Worm (Caenorhabditis elegans) whole organism, L4 larva: Measurements from ENCODE around the gene Y75B8A.19.

ENCODE experiments used
- F26F4.8 ChIP-seq: fragments of 200-800 bp; sonication (Bioruptor generic); conservative IDR thresholded peaks from 2 replicates; pipeline ENCODE4 v1.3.6; 2022; ENCODE audit warnings: missing genetic modification characterization, missing compliant biosample characterization
- F37D6.2 ChIP-seq: sonication (generic microtip); optimal IDR thresholded peaks from 2 replicates; lab custom pipeline; 2016; ENCODE audit warnings: mild to moderate bottlenecking, missing genetic modification characterization, missing compliant biosample characterization
- T26A8.4 ChIP-seq: fragments of 200-800 bp; sonication (Bioruptor generic); IDR thresholded peaks from 2 replicates; pipeline ENCODE4 v1.3.6; 2022; ENCODE audit warnings: missing genetic modification characterization, missing compliant biosample characterization
- Y5F2A.4 ChIP-seq: fragments of 200-800 bp; sonication (Bioruptor generic); optimal IDR thresholded peaks from 2 replicates; lab custom pipeline; 2018; ENCODE audit warnings: mild to moderate bottlenecking, missing genetic modification characterization, missing compliant biosample characterization
- Y75B8A.6 ChIP-seq: fragments of 200-800 bp; sonication (Bioruptor generic); IDR thresholded peaks from 2 replicates; pipeline ENCODE4 v1.3.6; 2022; ENCODE audit warnings: missing genetic modification reagents, missing genetic modification characterization, missing compliant biosample characterization
- aha-1 ChIP-seq: fragments of 150-350 bp; peaks from one replicate; lab custom pipeline; 2014; ENCODE audit warnings: missing biosample characterization, missing genetic modification characterization
- aly-2 ChIP-seq: sonication (generic microtip); optimal IDR thresholded peaks from 2 replicates; lab custom pipeline; 2018; ENCODE audit warnings: missing biosample characterization, missing genetic modification characterization
- arid-1 ChIP-seq: fragments of 200-800 bp; sonication (Bioruptor generic); conservative IDR thresholded peaks from 2 replicates; pipeline ENCODE4 v1.3.6; 2022; ENCODE audit warnings: missing genetic modification reagents, missing genetic modification characterization, missing compliant biosample characterization
- ceh-62 ChIP-seq: sonication (generic microtip); optimal IDR thresholded peaks from 2 replicates; lab custom pipeline; 2017; ENCODE audit warnings: missing biosample characterization, missing genetic modification characterization
- ces-1 ChIP-seq: fragments of 150-350 bp; sonication (generic microtip); optimal IDR thresholded peaks from 4 replicates; lab custom pipeline; 2014; ENCODE audit warnings: missing biosample characterization, missing genetic modification reagents, missing genetic modification characterization
- daf-16 ChIP-seq, 3 experiments: sonication (generic microtip); optimal IDR thresholded peaks; 2 replicates each; lab custom pipeline; 2016 to 2017; ENCODE audit warnings: missing genetic modification characterization in 3 of 3, missing genetic modification reagents in 3 of 3, mild to moderate bottlenecking in 2 of 3, missing compliant biosample characterization in 2 of 3, missing biosample characterization in 1 of 3, moderate library complexity in 1 of 3
- dmd-8 ChIP-seq: fragments of 200-800 bp; sonication (Bioruptor generic); IDR thresholded peaks from 2 replicates; pipeline ENCODE4 v1.3.6; 2022; ENCODE audit warnings: missing genetic modification characterization, missing compliant biosample characterization
- dve-1 ChIP-seq: sonication (generic microtip); optimal IDR thresholded peaks from 2 replicates; lab custom pipeline; 2017; ENCODE audit warnings: antibody characterized with exemption, mild to moderate bottlenecking, missing genetic modification characterization, missing compliant biosample characterization; ENCODE audit not compliant: insufficient read depth
- egl-27 ChIP-seq: sonication (generic microtip); optimal IDR thresholded peaks from 3 replicates; lab custom pipeline; 2017; ENCODE audit warnings: missing biosample characterization, missing genetic modification reagents, missing genetic modification characterization
- egl-43 ChIP-seq: fragments of 200-800 bp; sonication (Bioruptor generic); IDR thresholded peaks from 2 replicates; pipeline ENCODE4 v1.3.6; 2022; ENCODE audit warnings: missing genetic modification reagents, missing genetic modification characterization, missing compliant biosample characterization
- hif-1 ChIP-seq, 2 experiments: sonication (generic microtip); optimal IDR thresholded peaks; 2 replicates each; lab custom pipeline; 2016 to 2017; ENCODE audit warnings: missing compliant biosample characterization in 2 of 2, missing genetic modification characterization in 2 of 2, missing genetic modification reagents in 2 of 2, missing genotype in 2 of 2, mild to moderate bottlenecking in 1 of 2
- hlh-11 ChIP-seq: fragments of 200-800 bp; sonication (Bioruptor generic); optimal IDR thresholded peaks from 2 replicates; lab custom pipeline; 2018; ENCODE audit warnings: mild to moderate bottlenecking, missing genetic modification characterization, missing compliant biosample characterization
- lin-15B ChIP-seq: fragments of 150-350 bp; sonication (generic microtip); optimal IDR thresholded peaks from 3 replicates; lab custom pipeline; 2014; ENCODE audit warnings: missing biosample characterization, missing genetic modification characterization
- lin-29 ChIP-seq: fragments of 200-800 bp; sonication (Bioruptor generic); IDR thresholded peaks from 2 replicates; pipeline ENCODE4 v1.3.6; 2022; ENCODE audit warnings: missing genetic modification reagents, missing genetic modification characterization, missing compliant biosample characterization
- lin-39 ChIP-seq: fragments of 150-350 bp; optimal IDR thresholded peaks from 2 replicates; lab custom pipeline; 2014; ENCODE audit warnings: missing biosample characterization, missing genetic modification reagents, missing genetic modification characterization
- madf-9 ChIP-seq: fragments of 200-800 bp; sonication (Bioruptor generic); conservative IDR thresholded peaks from 2 replicates; pipeline ENCODE4 v1.3.6; 2022; ENCODE audit warnings: missing genetic modification reagents, missing genetic modification characterization, missing compliant biosample characterization
- mes-2 ChIP-seq: sonication (generic microtip); optimal IDR thresholded peaks from 2 replicates; lab custom pipeline; 2016; ENCODE audit warnings: missing genotype, mild to moderate bottlenecking, missing genetic modification characterization, missing compliant biosample characterization; ENCODE audit not compliant: poor library complexity, severe bottlenecking
- nhr-28 ChIP-seq: fragments of 150-350 bp; optimal IDR thresholded peaks from 2 replicates; lab custom pipeline; 2014; ENCODE audit warnings: missing biosample characterization, missing genetic modification characterization
- nhr-41 ChIP-seq: fragments of 200-800 bp; sonication (Bioruptor generic); IDR thresholded peaks from 2 replicates; pipeline ENCODE4 v1.3.6; 2022; ENCODE audit warnings: missing genetic modification reagents, missing genetic modification characterization, missing compliant biosample characterization
- nhr-42 ChIP-seq: fragments of 200-800 bp; sonication (Bioruptor generic); IDR thresholded peaks from 2 replicates; pipeline ENCODE4 v1.3.6; 2022; ENCODE audit warnings: missing genetic modification characterization, missing compliant biosample characterization
- nhr-48 ChIP-seq: sonication (generic microtip); optimal IDR thresholded peaks from 2 replicates; lab custom pipeline; 2016; ENCODE audit warnings: mild to moderate bottlenecking, missing genetic modification characterization, missing compliant biosample characterization
- set-16 ChIP-seq: fragments of 200-800 bp; sonication (Bioruptor generic); IDR thresholded peaks from 2 replicates; pipeline ENCODE4 v1.3.6; 2022; ENCODE audit warnings: missing genetic modification reagents, missing genetic modification characterization, missing compliant biosample characterization
- snpc-4 ChIP-seq: fragments of 150-350 bp; optimal IDR thresholded peaks from 2 replicates; lab custom pipeline; 2014; ENCODE audit warnings: missing biosample characterization, missing genetic modification characterization
- unc-62 ChIP-seq, 3 experiments: fragments of 150-350 bp in 1 of 3; sonication (generic microtip); optimal IDR thresholded peaks in 2 of 3; peaks in 1 of 3; 1 replicate in 1 of 3; 2 replicates in 2 of 3; lab custom pipeline; 2014 to 2017; ENCODE audit warnings: missing biosample characterization in 3 of 3, missing genetic modification characterization in 3 of 3, missing genetic modification reagents in 3 of 3, missing genotype in 1 of 3
- vab-7 ChIP-seq: fragments of 200-800 bp; sonication (Bioruptor generic); IDR thresholded peaks from 2 replicates; pipeline ENCODE4 v1.3.6; 2022; ENCODE audit warnings: missing genetic modification reagents, missing genetic modification characterization, missing compliant biosample characterization
- zag-1 ChIP-seq: fragments of 150-350 bp; optimal IDR thresholded peaks from 2 replicates; lab custom pipeline; 2014; ENCODE audit warnings: missing biosample characterization, missing genetic modification characterization
- zip-11 ChIP-seq: fragments of 200-800 bp; sonication (Bioruptor generic); IDR thresholded peaks from 2 replicates; pipeline ENCODE4 v1.3.6; 2022; ENCODE audit warnings: missing genetic modification characterization, missing compliant biosample characterization
- zip-2 ChIP-seq: fragments of 150-350 bp; optimal IDR thresholded peaks from 2 replicates; lab custom pipeline; 2014; ENCODE audit warnings: missing biosample characterization, missing genetic modification characterization

The Y75B8A.19 gene

ce11 chrIII:12227935-12228334, 1.5 kb downstream of the Y75B8A.19 start:
- TF ChIP-seq hlh-11 (no peak), ces-1 (GFP tag; lab: Kevin White, UChicago) (no peak), zip-11 (GFP tag; lab: Robert Waterston, UW) (no peak), aha-1 (tag; lab: Kevin White, UChicago) (peak; percentile 5)

DNA sequence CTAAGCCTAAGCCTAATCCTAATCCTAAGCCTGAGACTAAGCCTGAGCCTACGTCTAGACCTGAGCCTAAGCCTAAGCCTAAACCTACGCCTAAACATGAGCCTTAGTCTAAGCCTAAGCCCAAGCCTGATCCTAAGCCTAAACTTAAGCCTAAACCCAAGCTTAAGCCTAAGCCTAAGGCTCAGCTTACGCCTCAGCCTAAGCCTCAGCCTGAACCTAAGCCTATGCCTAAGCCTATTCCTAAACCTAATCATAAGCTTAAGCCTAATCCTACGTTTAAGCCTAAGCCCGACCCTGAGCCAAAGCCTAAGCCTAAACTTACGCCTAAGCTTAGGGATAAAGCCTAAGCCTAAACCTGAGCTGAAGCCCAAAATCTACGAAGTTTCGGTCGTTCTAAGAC, 3.8 kb downstream of the Y75B8A.19 start:
- no peak for TF ChIP-seq T26A8.4 (GFP tag; lab: Robert Waterston, UW)
- TF ChIP-seq unc-62 (GFP tag; optimal IDR thresholded peaks at IDR 0.05 in 1 of 2; lab: Kevin White, UChicago), result peak in 1 of 2 experiments; percentile 27
- TF ChIP-seq unc-62 (tag; optimal IDR thresholded peaks at IDR 0.05; lab: Kevin White, UChicago), result no peak
- TF ChIP-seq daf-16 (GFP tag; optimal IDR thresholded peaks at IDR 0.05; lab: Kevin White, UChicago), result no peak
- TF ChIP-seq daf-16 (tag; optimal IDR thresholded peaks at IDR 0.05; lab: Kevin White, UChicago), result no peak
- TF ChIP-seq, all 104 proteins: peak for 1

DNA sequence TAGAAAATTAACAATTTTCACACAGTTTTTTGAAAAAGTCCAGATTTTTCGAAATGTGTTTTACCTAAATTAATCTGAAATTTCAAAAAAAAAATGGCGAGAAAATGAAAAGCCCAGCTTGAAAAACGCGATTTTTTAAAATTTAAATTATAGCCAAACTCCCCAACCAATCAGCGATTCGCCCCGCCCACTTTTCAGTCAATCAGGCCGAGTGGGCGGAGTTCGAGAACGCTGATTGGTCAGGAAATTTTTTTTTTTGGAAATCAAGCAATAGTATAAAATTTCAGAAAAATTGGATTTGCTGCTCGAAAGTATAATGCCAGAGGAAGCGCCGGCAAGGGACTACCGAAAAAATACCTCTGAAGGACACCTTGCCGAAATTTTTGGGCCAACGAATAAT, 5.1 kb downstream of the Y75B8A.19 start:
- TF ChIP-seq zag-1 (tag; lab: Kevin White, UChicago), result no peak
- TF ChIP-seq egl-43 (GFP tag; lab: Robert Waterston, UW), result no peak
- no peak for TF ChIP-seq nhr-28
- no peak for TF ChIP-seq madf-9 (GFP tag; lab: Robert Waterston, UW)
- no peak for TF ChIP-seq lin-29 (GFP tag; lab: Robert Waterston, UW)

ce11 chrIII:12233493-12233892, 7.1 kb downstream of the Y75B8A.19 start:
- TF ChIP-seq zip-2 (tag; lab: Kevin White, UChicago) (no peak), T26A8.4 (GFP tag; lab: Robert Waterston, UW) (no peak), set-16 (GFP tag; lab: Robert Waterston, UW) (no peak), nhr-28 (no peak), egl-27 (tag; lab: Kevin White, UChicago) (no peak), ces-1 (GFP tag; lab: Kevin White, UChicago) (no peak), nhr-42 (GFP tag; lab: Robert Waterston, UW) (no peak), hif-1 (tag; optimal IDR thresholded peaks at IDR 0.05; lab: Kevin White, UChicago) (no peak), nhr-41 (GFP tag; lab: Robert Waterston, UW) (no peak), Y5F2A.4 (GFP tag; lab: Kevin White, UChicago) (no peak), aly-2 (no peak), F37D6.2 (tag; lab: Kevin White, UChicago) (no peak), arid-1 (GFP tag; lab: Robert Waterston, UW) (no peak), lin-39 (tag; lab: Kevin White, UChicago) (no peak), Y75B8A.6 (GFP tag; lab: Robert Waterston, UW) (no peak), snpc-4 (tag; lab: Kevin White, UChicago) (no peak), dmd-8 (GFP tag; lab: Robert Waterston, UW) (no peak), nhr-48 (tag; lab: Kevin White, UChicago) (no peak), lin-15B (tag; lab: Kevin White, UChicago) (no peak), ceh-62 (tag; lab: Kevin White, UChicago) (no peak)

DNA sequence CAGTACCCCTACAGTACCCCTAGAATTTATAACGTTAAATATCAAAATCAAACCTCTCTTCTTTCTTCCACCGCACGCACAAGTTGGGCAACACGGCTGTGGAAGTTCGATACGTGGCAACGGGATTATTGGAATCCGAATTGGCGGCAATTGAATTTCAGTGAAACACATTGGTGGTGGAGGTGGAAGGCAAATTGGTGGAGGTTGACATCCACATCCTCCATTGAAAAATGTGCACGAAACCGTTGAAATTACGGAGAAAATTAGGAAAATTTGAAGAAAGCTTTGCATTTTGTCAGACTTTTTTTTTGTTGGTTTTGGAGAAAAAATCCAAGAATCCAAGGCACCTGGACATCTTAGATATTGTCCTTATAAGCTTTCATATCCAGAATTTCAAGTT, 8.9 kb downstream of the Y75B8A.19 start:
- TF ChIP-seq F26F4.8 (GFP tag; lab: Robert Waterston, UW) (no peak), aha-1 (tag; lab: Kevin White, UChicago) (peak; percentile 91)
- TF ChIP-seq, all 104 proteins: peak for 1

DNA sequence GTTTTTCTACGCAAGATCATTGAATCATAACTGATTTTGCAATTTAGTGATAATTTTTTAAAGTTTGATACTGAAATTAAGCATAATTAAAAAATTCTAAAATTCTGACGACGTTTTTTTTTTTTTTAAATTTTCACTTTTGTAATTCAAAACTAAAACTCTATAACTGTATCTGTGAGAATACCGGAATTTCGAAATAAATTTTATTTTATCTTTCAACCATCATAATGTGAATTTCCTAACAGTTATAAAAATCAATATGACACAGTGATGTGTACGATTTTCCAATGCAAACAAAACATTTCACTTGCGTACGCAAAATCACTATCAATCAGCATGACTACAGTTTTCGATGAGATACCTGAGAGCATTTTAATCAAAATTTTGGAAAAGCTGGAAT, 9.5 kb downstream of the Y75B8A.19 start, which contains the start of the genes grl-15 and fbxa-89:
Gene grl-15 (minus strand): TSS at position 101 of the 400 bp plus-strand sequence.
Gene fbxa-89 (plus strand): TSS at position 271 of the 400 bp plus-strand sequence.
- TF ChIP-seq mes-2 (tag; lab: Kevin White, UChicago) (no peak), aha-1 (tag; lab: Kevin White, UChicago) (peak; percentile 51), vab-7 (GFP tag; lab: Robert Waterston, UW) (no peak), dve-1 (tag; lab: Kevin White, UChicago) (peak; percentile 34), daf-16 (GFP tag; optimal IDR thresholded peaks at IDR 0.05; lab: Kevin White, UChicago) (no peak), daf-16 (tag; optimal IDR thresholded peaks at IDR 0.05; lab: Kevin White, UChicago) (peak; percentile 45)
